Worm (Caenorhabditis elegans) whole organism, L1 larva: ENCODE measurements around the gene srb-3.
A peak's percentile ranks its signal among the peaks of the same experiment; 100 is the strongest.

Experiments used
- C04F5.9 ChIP-seq: sonication (generic microtip); optimal IDR thresholded peaks from 2 replicates; lab custom pipeline; 2016; ENCODE audit warnings: missing genetic modification characterization, missing compliant biosample characterization
- C34B4.2 ChIP-seq: sonication (generic microtip); optimal IDR thresholded peaks from 2 replicates; lab custom pipeline; 2017; ENCODE audit warnings: mild to moderate bottlenecking, missing genetic modification characterization, missing compliant biosample characterization
- F16B12.6 ChIP-seq: fragments of 150-350 bp; optimal IDR thresholded peaks from 2 replicates; lab custom pipeline; 2014; ENCODE audit warnings: missing biosample characterization, missing genetic modification characterization
- Y116A8C.19 ChIP-seq: sonication (generic microtip); optimal IDR thresholded peaks from 2 replicates; lab custom pipeline; 2016; ENCODE audit warnings: missing compliant biosample characterization, missing genetic modification characterization, borderline replicate concordance
- alr-1 ChIP-seq: fragments of 200-800 bp; sonication (Bioruptor generic); optimal IDR thresholded peaks from 2 replicates; lab custom pipeline; 2018; ENCODE audit warnings: borderline replicate concordance, mild to moderate bottlenecking, missing genetic modification characterization, missing compliant biosample characterization
- aly-2 ChIP-seq: fragments of 150-350 bp; optimal IDR thresholded peaks from 2 replicates; lab custom pipeline; 2014; ENCODE audit warnings: missing biosample characterization, missing genetic modification characterization
- ceh-63 ChIP-seq: fragments of 200-800 bp; sonication (Bioruptor generic); optimal IDR thresholded peaks from 2 replicates; lab custom pipeline; 2018; ENCODE audit warnings: mild to moderate bottlenecking, missing genetic modification characterization, missing compliant biosample characterization
- ceh-90 ChIP-seq: sonication (generic microtip); optimal IDR thresholded peaks from 2 replicates; lab custom pipeline; 2016; ENCODE audit warnings: missing genetic modification characterization, missing compliant biosample characterization
- ces-1 ChIP-seq: fragments of 150-350 bp; optimal IDR thresholded peaks from 2 replicates; lab custom pipeline; 2014; ENCODE audit warnings: missing biosample characterization, missing genetic modification reagents, missing genetic modification characterization
- egl-13 ChIP-seq: sonication (generic microtip); optimal IDR thresholded peaks from 2 replicates; lab custom pipeline; 2016; ENCODE audit warnings: missing genotype, missing genetic modification reagents, missing genetic modification characterization, missing compliant biosample characterization
- egl-27 ChIP-seq, 2 experiments: fragments of 150-350 bp in 1 of 2; sonication (generic microtip); optimal IDR thresholded peaks; 3 replicates each; lab custom pipeline; 2017 to 2018; ENCODE audit warnings: missing biosample characterization in 2 of 2, missing genetic modification characterization in 2 of 2, missing genetic modification reagents in 2 of 2
- elt-2 ChIP-seq: sonication (generic microtip); optimal IDR thresholded peaks from 2 replicates; lab custom pipeline; 2016; ENCODE audit warnings: missing genetic modification characterization, mild to moderate bottlenecking, inconsistent platforms, missing compliant biosample characterization, missing genetic modification reagents
- elt-3 ChIP-seq, 6 experiments: fragments of 150-350 bp in 1 of 6; sonication (generic microtip); optimal IDR thresholded peaks; 2 replicates each; lab custom pipeline; 2017 to 2018; ENCODE audit warnings: missing biosample characterization in 6 of 6, missing genetic modification characterization in 6 of 6, inconsistent platforms in 1 of 6
- grh-1 ChIP-seq: fragments of 200-800 bp; sonication (Bioruptor generic); IDR thresholded peaks from 2 replicates; pipeline ENCODE4 v1.3.6; 2022; ENCODE audit warnings: missing genetic modification reagents, missing genetic modification characterization, missing compliant biosample characterization
- hlh-17 ChIP-seq: fragments of 200-800 bp; sonication (Bioruptor generic); optimal IDR thresholded peaks from 2 replicates; lab custom pipeline; 2018; ENCODE audit warnings: missing genetic modification characterization, mild to moderate bottlenecking, missing compliant biosample characterization, moderate library complexity, borderline replicate concordance
- hpl-2 ChIP-seq: fragments of 150-350 bp; optimal IDR thresholded peaks from 2 replicates; lab custom pipeline; 2014; ENCODE audit warnings: missing biosample characterization, missing genetic modification reagents, missing genetic modification characterization
- irx-1 ChIP-seq: sonication (generic microtip); optimal IDR thresholded peaks from 2 replicates; lab custom pipeline; 2016; ENCODE audit warnings: missing genetic modification characterization, missing compliant biosample characterization
- isw-1 ChIP-seq: fragments of 200-800 bp; sonication (Bioruptor generic); IDR thresholded peaks from 2 replicates; pipeline ENCODE4 v1.3.6; 2022; ENCODE audit warnings: missing genetic modification characterization, missing compliant biosample characterization
- jun-1 ChIP-seq: fragments of 150-350 bp; optimal IDR thresholded peaks from 2 replicates; lab custom pipeline; 2014; ENCODE audit warnings: missing biosample characterization, missing genetic modification reagents, missing genetic modification characterization
- lin-13 ChIP-seq: fragments of 150-350 bp; optimal IDR thresholded peaks from 2 replicates; lab custom pipeline; 2014; ENCODE audit warnings: missing biosample characterization, missing genetic modification reagents, missing genetic modification characterization
- lsy-2 ChIP-seq, 2 experiments: fragments of 150-350 bp; optimal IDR thresholded peaks; 2 replicates each; lab custom pipeline; 2014; ENCODE audit warnings: missing biosample characterization in 2 of 2, missing genetic modification characterization in 2 of 2
- mef-2 ChIP-seq: fragments of 150-350 bp; optimal IDR thresholded peaks from 2 replicates; lab custom pipeline; 2014; ENCODE audit warnings: missing biosample characterization, missing genetic modification characterization
- nhr-19 ChIP-seq: fragments of 200-800 bp; sonication (Bioruptor generic); conservative IDR thresholded peaks from 2 replicates; pipeline ENCODE4 v1.3.6; 2022; ENCODE audit warnings: missing genetic modification characterization, missing compliant biosample characterization
- nhr-20 ChIP-seq: sonication (generic microtip); optimal IDR thresholded peaks from 2 replicates; lab custom pipeline; 2016; ENCODE audit warnings: mild to moderate bottlenecking, missing genetic modification characterization, missing compliant biosample characterization
- nhr-237 ChIP-seq: fragments of 150-350 bp; optimal IDR thresholded peaks from 2 replicates; lab custom pipeline; 2014; ENCODE audit warnings: missing biosample characterization, missing genetic modification characterization
- nhr-47 ChIP-seq: sonication (generic microtip); optimal IDR thresholded peaks from 2 replicates; lab custom pipeline; 2016; ENCODE audit warnings: mild to moderate bottlenecking, missing genetic modification characterization, moderate library complexity, missing compliant biosample characterization
- nhr-76 ChIP-seq: sonication (generic microtip); optimal IDR thresholded peaks from 2 replicates; lab custom pipeline; 2017; ENCODE audit warnings: missing biosample characterization, missing genetic modification characterization
- nhr-77 ChIP-seq: fragments of 150-350 bp; optimal IDR thresholded peaks from 2 replicates; lab custom pipeline; 2014; ENCODE audit warnings: missing biosample characterization, missing genetic modification characterization
- nhr-84 ChIP-seq: sonication (generic microtip); optimal IDR thresholded peaks from 2 replicates; lab custom pipeline; 2017; ENCODE audit warnings: missing biosample characterization, missing genetic modification characterization
- nhr-85 ChIP-seq: sonication (generic microtip); peaks from one replicate; lab custom pipeline; 2016; ENCODE audit warnings: missing genetic modification characterization, inconsistent platforms, missing compliant biosample characterization
- pag-3 ChIP-seq: sonication (generic microtip); optimal IDR thresholded peaks from 2 replicates; lab custom pipeline; 2017; ENCODE audit warnings: missing genetic modification characterization, mild to moderate bottlenecking, missing compliant biosample characterization, antibody characterized with exemption, borderline replicate concordance; ENCODE audit not compliant: insufficient read depth
- pax-3 ChIP-seq: fragments of 200-800 bp; sonication (Bioruptor generic); optimal IDR thresholded peaks from 2 replicates; lab custom pipeline; 2018; ENCODE audit warnings: mild to moderate bottlenecking, missing genetic modification characterization, moderate library complexity, missing compliant biosample characterization
- pqm-1 ChIP-seq: sonication (generic microtip); optimal IDR thresholded peaks from 3 replicates; lab custom pipeline; 2017; ENCODE audit warnings: missing biosample characterization, missing genetic modification characterization
- snu-23 ChIP-seq: sonication (generic microtip); optimal IDR thresholded peaks from 2 replicates; lab custom pipeline; 2016; ENCODE audit warnings: missing genetic modification characterization, missing compliant biosample characterization
- sox-4 ChIP-seq: sonication (generic microtip); optimal IDR thresholded peaks from 2 replicates; lab custom pipeline; 2016; ENCODE audit warnings: missing genetic modification characterization, missing compliant biosample characterization
- swsn-7 ChIP-seq: sonication (generic microtip); optimal IDR thresholded peaks from 2 replicates; lab custom pipeline; 2016; ENCODE audit warnings: missing genetic modification characterization, missing compliant biosample characterization
- tbx-2 ChIP-seq: sonication (generic microtip); optimal IDR thresholded peaks from 2 replicates; lab custom pipeline; 2016; ENCODE audit warnings: missing genetic modification characterization, missing compliant biosample characterization
- tlp-1 ChIP-seq: fragments of 150-350 bp; optimal IDR thresholded peaks from 2 replicates; lab custom pipeline; 2014; ENCODE audit warnings: missing biosample characterization, missing genetic modification characterization
- unc-130 ChIP-seq: fragments of 150-350 bp; optimal IDR thresholded peaks from 2 replicates; lab custom pipeline; 2017; ENCODE audit warnings: missing biosample characterization, missing genetic modification characterization, inconsistent platforms
- unc-30 ChIP-seq: sonication (generic microtip); optimal IDR thresholded peaks from 2 replicates; lab custom pipeline; 2017; ENCODE audit warnings: missing biosample characterization, missing genetic modification characterization
- unc-62 ChIP-seq: fragments of 150-350 bp; optimal IDR thresholded peaks from 2 replicates; lab custom pipeline; 2014; ENCODE audit warnings: missing biosample characterization, missing genetic modification reagents, missing genetic modification characterization
- xbp-1 ChIP-seq: sonication (generic microtip); optimal IDR thresholded peaks from 2 replicates; lab custom pipeline; 2016; ENCODE audit warnings: missing genetic modification characterization, missing compliant biosample characterization
- zag-1 ChIP-seq: fragments of 150-350 bp; optimal IDR thresholded peaks from 2 replicates; lab custom pipeline; 2014; ENCODE audit warnings: missing biosample characterization, missing genetic modification characterization
- ztf-11 ChIP-seq, 2 experiments: sonication (generic microtip); optimal IDR thresholded peaks; 2 replicates each; lab custom pipeline; 2016 to 2017; ENCODE audit warnings: missing genetic modification characterization in 2 of 2, missing biosample characterization in 1 of 2, missing compliant biosample characterization in 1 of 2

srb-3 gene

ce11 chrII:5200987-5201582 lies 34.4 kb upstream of the srb-3 start (continued):
- TF ChIP-seq hlh-17 (GFP tag; lab: Kevin White, UChicago) (no peak), nhr-19 (peak; percentile 20; the same call in 1 of the 2 replicates), ceh-90 (tag; lab: Kevin White, UChicago) (no peak), nhr-84 (tag; lab: Kevin White, UChicago) (no peak), sox-4 (tag; lab: Kevin White, UChicago) (no peak), unc-30 (tag; lab: Kevin White, UChicago) (no peak), unc-130 (no peak), nhr-76 (tag; lab: Kevin White, UChicago) (no peak), nhr-85 (tag; lab: Kevin White, UChicago) (no peak), mef-2 (tag; lab: Kevin White, UChicago) (no peak), ztf-11 (tag; optimal IDR thresholded peaks at IDR 0.05; lab: Kevin White, UChicago) (no peak), snu-23 (GFP tag; lab: Kevin White, UChicago) (peak; percentile 70), egl-27 (tag; optimal IDR thresholded peaks at IDR 0.05; lab: Kevin White, UChicago) (no peak), lin-13 (no peak), nhr-237 (no peak), alr-1 (no peak), pag-3 (tag; lab: Kevin White, UChicago) (no peak), pax-3 (tag; lab: Kevin White, UChicago) (no peak), aly-2 (tag; lab: Kevin White, UChicago) (no peak), tlp-1 (no peak), elt-2 (tag; lab: Kevin White, UChicago) (no peak), zag-1 (no peak), ces-1 (GFP tag; lab: Kevin White, UChicago) (no peak), unc-62 (no peak), irx-1 (tag; lab: Kevin White, UChicago) (no peak), C04F5.9 (tag; lab: Kevin White, UChicago) (no peak), ceh-63 (GFP tag; lab: Kevin White, UChicago) (no peak), nhr-20 (tag; lab: Kevin White, UChicago) (peak; percentile 39), grh-1 (GFP tag; lab: Robert Waterston, UW) (no peak), egl-13 (tag; lab: Kevin White, UChicago) (no peak), nhr-77 (tag; lab: Kevin White, UChicago) (no peak), tbx-2 (tag; lab: Kevin White, UChicago) (peak; percentile 46), lsy-2 (tag; optimal IDR thresholded peaks at IDR 0.05; lab: Kevin White, UChicago) (peak; percentile 22 to 65), jun-1 (tag; lab: Kevin White, UChicago) (no peak), Y116A8C.19 (tag; lab: Kevin White, UChicago) (no peak), C34B4.2 (tag; lab: Kevin White, UChicago) (no peak), swsn-7 (tag; lab: Kevin White, UChicago) (peak; percentile 30), isw-1 (GFP tag; lab: Robert Waterston, UW) (no peak), elt-3 (tag; optimal IDR thresholded peaks at IDR 0.05; lab: Kevin White, UChicago) (peak in 1 of 6 experiments; percentile 45), hpl-2 (GFP tag; lab: Kevin White, UChicago) (no peak), xbp-1 (tag; lab: Kevin White, UChicago) (no peak), nhr-47 (peak; percentile 28), pqm-1 (no peak), F16B12.6 (tag; lab: Kevin White, UChicago) (no peak)
